Fruit fly (Drosophila melanogaster): ENCODE results near the gene CG42718.

DNA sequence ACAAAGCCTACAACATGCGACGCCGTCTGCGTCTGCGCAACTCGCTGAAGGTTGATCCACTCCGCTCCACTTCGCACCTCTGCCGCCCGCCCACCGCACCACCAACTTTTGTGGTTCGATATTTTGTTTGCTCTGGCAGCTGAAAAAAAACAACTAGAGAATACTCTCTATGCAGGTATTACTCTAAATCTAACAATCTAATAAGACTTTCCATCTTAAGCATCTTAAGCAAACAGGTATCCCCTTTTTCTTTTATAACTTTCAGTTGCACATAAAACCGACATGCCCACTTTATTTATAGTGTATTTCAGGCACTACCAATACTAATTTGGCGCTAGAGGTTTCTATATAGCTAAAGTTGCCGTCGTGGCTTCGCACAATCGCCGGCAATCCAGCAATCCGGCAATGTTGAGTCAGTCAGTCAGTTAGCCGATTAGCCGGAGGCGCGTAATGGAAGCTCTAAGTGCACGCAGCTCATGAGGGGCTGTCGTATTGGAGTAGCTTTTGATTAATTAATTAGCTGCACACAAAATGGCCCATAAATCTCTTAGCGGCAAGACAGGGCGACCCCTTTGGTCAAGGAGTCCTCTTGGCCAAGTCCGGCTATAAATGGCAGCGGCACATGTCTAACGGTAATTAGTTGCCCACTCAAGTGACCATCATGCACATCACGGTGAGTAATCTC lies 7.3 kb upstream of the CG42718 start, which contains the start of gene CG13058:
- TF ChIP-seq CG8319 (GFP tag; optimal IDR thresholded peaks at IDR 0.05) = no peak
- TF ChIP-seq salr (GFP tag; optimal IDR thresholded peaks at IDR 0.05) = peak; percentile 42 to 64
- TF ChIP-seq CG1621 (tag; optimal IDR thresholded peaks at IDR 0.05) = peak; percentile 15
- no peak for TF ChIP-seq dsx (GFP tag; optimal IDR thresholded peaks at IDR 0.05; ENCODE audit: poor library complexity, severe bottlenecking)
- no peak for TF ChIP-seq topi (GFP tag; optimal IDR thresholded peaks at IDR 0.05)
- peak; percentile 23; the same call in 1 of the 3 replicates for TF ChIP-seq eg (GFP tag; IDR thresholded peaks at IDR 0.05)
- peak; percentile 48; the same call in 1 of the 2 replicates for TF ChIP-seq CG11294 (GFP tag; IDR thresholded peaks at IDR 0.05)

Data from whole organism, prepupa.